Fruit fly (Drosophila melanogaster) whole organism, pupa: ENCODE data around the gene Yip1d1.

Experiments used
- CG10348 ChIP-seq: fragments of 200-800 bp; sonication (Bioruptor generic); IDR thresholded peaks from 2 replicates; pipeline ENCODE4 v1.3.6; 2022; ENCODE audit warnings: missing biosample characterization, missing genetic modification characterization
- CG12605 ChIP-seq: fragments of 200-800 bp; sonication (Bioruptor generic); IDR thresholded peaks from 2 replicates; pipeline ENCODE4 v1.3.6; 2022; ENCODE audit warnings: missing biosample characterization, missing genetic modification characterization
- CG13204 ChIP-seq: fragments of 200-800 bp; sonication (Bioruptor generic); optimal IDR thresholded peaks from 2 replicates; lab custom pipeline; 2018; ENCODE audit warnings: missing biosample characterization, mild to moderate bottlenecking, missing genetic modification characterization, moderate library complexity
- CG14655 ChIP-seq: fragments of 200-800 bp; sonication (Bioruptor generic); optimal IDR thresholded peaks from 3 replicates; lab custom pipeline; 2017; ENCODE audit warnings: mild to moderate bottlenecking, missing biosample characterization, missing genetic modification reagents, missing genetic modification characterization
- CG15710 ChIP-seq: fragments of 200-800 bp; sonication (Bioruptor generic); optimal IDR thresholded peaks from 2 replicates; lab custom pipeline; 2018; ENCODE audit warnings: missing biosample characterization, mild to moderate bottlenecking, missing genetic modification characterization, moderate library complexity
- CG17806 ChIP-seq: fragments of 200-800 bp; sonication (Bioruptor generic); optimal IDR thresholded peaks from 2 replicates; lab custom pipeline; 2018; ENCODE audit warnings: missing biosample characterization, mild to moderate bottlenecking, missing genetic modification characterization, moderate library complexity
- CG32121 ChIP-seq: fragments of 200-800 bp; sonication (Bioruptor generic); IDR thresholded peaks from 2 replicates; pipeline ENCODE4 v1.3.6; 2022; ENCODE audit warnings: missing biosample characterization, missing genetic modification characterization
- CG34367 ChIP-seq: fragments of 200-800 bp; sonication (Bioruptor generic); optimal IDR thresholded peaks from 2 replicates; lab custom pipeline; 2018; ENCODE audit warnings: missing biosample characterization, mild to moderate bottlenecking, missing genetic modification characterization
- CG4496 ChIP-seq: fragments of 200-800 bp; sonication (Bioruptor generic); IDR thresholded peaks from 3 replicates; pipeline ENCODE4 v1.3.6; 2022; ENCODE audit warnings: missing biosample characterization, missing genetic modification characterization
- CG8159 ChIP-seq: fragments of 200-800 bp; sonication (Bioruptor generic); optimal IDR thresholded peaks from 3 replicates; lab custom pipeline; 2018; ENCODE audit warnings: missing biosample characterization, mild to moderate bottlenecking, missing genetic modification characterization, moderate library complexity
- CG8301 ChIP-seq: fragments of 200-800 bp; sonication (Bioruptor generic); optimal IDR thresholded peaks from 2 replicates; lab custom pipeline; 2018; ENCODE audit warnings: missing biosample characterization, mild to moderate bottlenecking, missing genetic modification characterization
- CG9948 ChIP-seq: fragments of 200-800 bp; sonication (Bioruptor generic); optimal IDR thresholded peaks from 2 replicates; lab custom pipeline; 2018; ENCODE audit warnings: missing biosample characterization, mild to moderate bottlenecking, missing genetic modification characterization, moderate library complexity
- D1 ChIP-seq: fragments of 200-800 bp; sonication (Bioruptor generic); optimal IDR thresholded peaks from 2 replicates; lab custom pipeline; 2018; ENCODE audit warnings: missing biosample characterization, mild to moderate bottlenecking, missing genetic modification characterization, moderate library complexity
- EcR ChIP-seq: fragments of 200-800 bp; sonication (Bioruptor generic); optimal IDR thresholded peaks from 3 replicates; lab custom pipeline; 2019; ENCODE audit warnings: missing biosample characterization, missing genetic modification characterization, mild to moderate bottlenecking, moderate library complexity, missing genetic modification reagents
- Ets98B ChIP-seq: fragments of 200-800 bp; sonication (Bioruptor generic); IDR thresholded peaks from 2 replicates; pipeline ENCODE4 v1.3.6; 2022; ENCODE audit warnings: missing biosample characterization, missing genetic modification characterization
- Pif1A ChIP-seq: fragments of 200-800 bp; sonication (Bioruptor generic); optimal IDR thresholded peaks from 3 replicates; lab custom pipeline; 2016; ENCODE audit warnings: missing biosample characterization, missing genetic modification characterization
- Pif1B ChIP-seq: fragments of 200-800 bp; sonication (Bioruptor generic); optimal IDR thresholded peaks from 3 replicates; lab custom pipeline; 2016; ENCODE audit warnings: missing biosample characterization, missing genetic modification characterization
- Snoo ChIP-seq: fragments of 200-800 bp; sonication (Bioruptor generic); optimal IDR thresholded peaks from 3 replicates; lab custom pipeline; 2017; ENCODE audit warnings: missing biosample characterization, mild to moderate bottlenecking, missing genetic modification characterization, inconsistent platforms
- fd96Ca ChIP-seq: fragments of 200-800 bp; sonication (Bioruptor generic); IDR thresholded peaks from 3 replicates; pipeline ENCODE4 v1.3.6; 2022; ENCODE audit warnings: missing biosample characterization, missing genetic modification characterization
- gl ChIP-seq: fragments of 200-800 bp; sonication (Bioruptor generic); optimal IDR thresholded peaks from 2 replicates; lab custom pipeline; 2018; ENCODE audit warnings: missing biosample characterization, mild to moderate bottlenecking, missing genetic modification characterization
- rn ChIP-seq: fragments of 200-800 bp; sonication (Bioruptor generic); IDR thresholded peaks from 2 replicates; pipeline ENCODE4 v1.3.6; 2022; ENCODE audit warnings: missing biosample characterization, missing genetic modification characterization

Yip1d1 gene

DNA sequence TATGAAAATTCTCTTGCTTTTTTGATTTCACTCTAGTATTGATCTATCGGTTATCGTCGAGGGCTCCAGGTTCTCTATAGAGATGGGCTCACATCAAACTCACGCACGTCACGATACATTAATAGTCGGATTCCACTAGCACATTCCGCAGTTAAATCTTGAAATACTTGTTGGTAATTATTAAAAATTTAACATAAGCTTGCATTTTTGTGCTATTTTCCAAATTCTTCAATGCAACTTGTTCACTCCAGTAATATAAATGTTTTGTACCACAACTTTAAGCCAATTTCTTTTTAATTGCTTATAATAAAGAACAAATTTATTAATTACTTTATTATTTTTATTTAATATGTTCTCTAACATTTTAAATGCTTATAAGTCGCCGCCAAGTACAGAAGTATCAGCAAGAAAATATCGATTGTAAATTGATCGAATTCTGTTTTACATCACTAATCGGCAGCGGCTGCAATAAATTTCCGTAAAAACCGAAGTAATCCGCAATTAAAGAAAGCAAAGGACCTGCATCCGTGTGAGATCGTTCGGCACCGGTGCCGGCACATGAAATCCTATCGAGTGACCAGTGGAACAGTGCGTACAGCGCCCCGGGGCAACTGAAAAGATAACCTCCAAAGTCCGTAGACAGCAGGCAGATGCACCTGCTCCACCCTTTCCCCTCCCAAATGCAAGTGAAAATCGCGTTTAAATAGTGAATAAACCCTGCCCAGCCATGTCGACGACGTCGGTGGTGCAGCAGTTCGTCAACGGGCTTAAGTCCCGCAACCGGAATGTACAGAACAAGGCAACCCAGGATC is 3.8 kb upstream of the Yip1d1 start, which contains the start of the genes Vha68-1 and mTor:
Gene Vha68-1 (minus strand): TSS at position 49 of the 812 bp plus-strand sequence.
Gene mTor (plus strand): TSS at position 422 of the 812 bp plus-strand sequence.
- TF ChIP-seq CG17806 (tag; lab: Kevin White, UChicago) (peak; percentile 69), rn (GFP tag; lab: Robert Waterston, UW) (peak; percentile 76; the same call in 1 of the 2 replicates), CG8301 (tag; lab: Kevin White, UChicago) (no peak), Snoo (tag; lab: Kevin White, UChicago) (peak; percentile 62), CG34367 (peak; percentile 66), Pif1A (GFP tag; lab: Kevin White, UChicago) (no peak), D1 (no peak), CG12605 (GFP tag; lab: Robert Waterston, UW) (peak; percentile 40; the same call in 1 of the 2 replicates), EcR (GFP tag; lab: Kevin White, UChicago) (no peak), Ets98B (GFP tag; lab: Robert Waterston, UW) (peak; percentile 73), gl (no peak), CG8159 (tag; lab: Kevin White, UChicago) (peak; percentile 76), Pif1B (GFP tag; lab: Kevin White, UChicago) (no peak), CG4496 (GFP tag; lab: Robert Waterston, UW) (peak; percentile 86), CG32121 (peak; percentile 70), CG10348 (GFP tag; lab: Robert Waterston, UW) (no peak), fd96Ca (GFP tag; lab: Robert Waterston, UW) (peak; percentile 70; the same call in 2 of the 3 replicates), CG9948 (tag; lab: Kevin White, UChicago) (peak; percentile 79), CG13204 (GFP tag; lab: Kevin White, UChicago) (no peak), CG15710 (tag; lab: Kevin White, UChicago) (peak; percentile 73), CG14655 (GFP tag; lab: Kevin White, UChicago) (no peak)
- TF ChIP-seq, all 21 proteins: peak for 12

DNA sequence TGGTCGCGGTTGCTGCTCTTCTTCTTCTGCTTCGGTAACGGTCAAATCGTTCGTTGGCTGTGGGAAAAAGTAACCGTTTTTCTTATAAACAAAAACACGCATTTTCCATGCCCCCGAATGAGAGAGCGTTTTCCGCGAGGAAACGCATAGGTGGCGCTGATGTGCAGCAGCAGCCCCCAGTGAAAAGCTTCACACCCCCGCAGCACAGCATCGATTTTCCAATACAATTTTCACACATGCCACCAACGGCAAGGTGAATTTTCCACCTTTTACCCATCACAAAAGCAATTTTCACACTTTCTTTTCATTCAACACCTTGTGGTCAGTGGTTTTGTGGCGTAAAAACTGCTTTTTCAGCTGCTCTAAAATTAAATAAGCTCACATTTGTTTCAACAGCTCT is 3.2 kb upstream of the Yip1d1 start:
- TF ChIP-seq CG8301 (tag; lab: Kevin White, UChicago) (no peak), gl (no peak), Pif1B (GFP tag; lab: Kevin White, UChicago) (no peak), Pif1A (GFP tag; lab: Kevin White, UChicago) (no peak), CG10348 (GFP tag; lab: Robert Waterston, UW) (no peak), EcR (GFP tag; lab: Kevin White, UChicago) (no peak), rn (GFP tag; lab: Robert Waterston, UW) (no peak), CG4496 (GFP tag; lab: Robert Waterston, UW) (no peak), Snoo (tag; lab: Kevin White, UChicago) (no peak), CG34367 (no peak), fd96Ca (GFP tag; lab: Robert Waterston, UW) (no peak), Ets98B (GFP tag; lab: Robert Waterston, UW) (no peak), D1 (no peak), CG9948 (tag; lab: Kevin White, UChicago) (no peak), CG15710 (tag; lab: Kevin White, UChicago) (no peak), CG32121 (no peak), CG17806 (tag; lab: Kevin White, UChicago) (no peak), CG12605 (GFP tag; lab: Robert Waterston, UW) (no peak), CG8159 (tag; lab: Kevin White, UChicago) (no peak)

DNA sequence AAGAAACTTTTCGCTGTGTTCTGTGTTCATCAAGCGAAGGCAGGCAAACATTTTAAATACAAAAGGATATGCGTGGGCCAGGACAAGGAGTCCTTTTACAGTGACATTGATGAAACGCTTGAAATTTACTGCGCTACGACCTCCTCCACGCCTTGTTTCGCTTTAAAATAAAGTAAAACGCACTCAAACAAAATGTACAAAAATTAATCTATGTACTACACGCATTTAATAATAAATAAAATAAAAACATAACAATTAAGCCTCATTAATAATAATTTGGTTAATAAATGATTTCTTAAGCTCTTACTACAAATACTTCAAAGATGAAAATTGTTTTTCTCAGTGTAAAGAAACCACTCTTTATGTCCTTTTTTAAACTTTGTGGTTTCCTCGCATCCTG is 15.4 kb downstream of the Yip1d1 start:
- TF ChIP-seq CG32121 (no peak), Pif1B (GFP tag; lab: Kevin White, UChicago) (no peak), CG10348 (GFP tag; lab: Robert Waterston, UW) (no peak), CG17806 (tag; lab: Kevin White, UChicago) (no peak), CG13204 (GFP tag; lab: Kevin White, UChicago) (no peak), CG34367 (no peak)

DNA sequence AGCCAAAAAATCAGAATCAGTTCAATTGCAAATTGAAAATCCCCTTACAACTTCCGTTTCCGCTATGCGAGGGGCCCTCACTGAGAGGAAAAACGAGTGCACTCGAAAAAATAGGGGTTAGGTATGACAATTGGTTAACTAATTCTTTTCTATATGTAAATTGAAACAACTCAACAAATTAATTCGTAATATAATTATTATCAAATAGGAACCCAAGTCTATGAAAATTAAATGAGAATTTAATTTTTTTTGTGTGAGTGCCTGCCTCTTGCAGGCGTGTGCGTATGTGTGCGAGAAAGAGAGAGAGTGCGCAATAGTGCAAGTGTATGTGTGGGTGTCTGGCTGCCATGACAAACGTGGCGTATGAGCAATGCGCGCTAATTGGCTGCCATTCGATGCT is 18.3 kb downstream of the Yip1d1 start:
- TF ChIP-seq CG8159 (tag; lab: Kevin White, UChicago) (peak; percentile 2), CG8301 (tag; lab: Kevin White, UChicago) (no peak), fd96Ca (GFP tag; lab: Robert Waterston, UW) (no peak), gl (no peak), CG34367 (no peak), CG17806 (tag; lab: Kevin White, UChicago) (no peak), CG4496 (GFP tag; lab: Robert Waterston, UW) (no peak), CG15710 (tag; lab: Kevin White, UChicago) (peak; percentile 30), CG14655 (GFP tag; lab: Kevin White, UChicago) (no peak), EcR (GFP tag; lab: Kevin White, UChicago) (no peak), Snoo (tag; lab: Kevin White, UChicago) (no peak), Pif1A (GFP tag; lab: Kevin White, UChicago) (peak; percentile 12), CG32121 (no peak), CG9948 (tag; lab: Kevin White, UChicago) (peak; percentile 6), rn (GFP tag; lab: Robert Waterston, UW) (no peak), Ets98B (GFP tag; lab: Robert Waterston, UW) (no peak), CG10348 (GFP tag; lab: Robert Waterston, UW) (no peak), CG13204 (GFP tag; lab: Kevin White, UChicago) (no peak), D1 (no peak), CG12605 (GFP tag; lab: Robert Waterston, UW) (0 out of 2 replicates have a peak, but pooled peaks have one; percentile 40), Pif1B (GFP tag; lab: Kevin White, UChicago) (no peak)

DNA sequence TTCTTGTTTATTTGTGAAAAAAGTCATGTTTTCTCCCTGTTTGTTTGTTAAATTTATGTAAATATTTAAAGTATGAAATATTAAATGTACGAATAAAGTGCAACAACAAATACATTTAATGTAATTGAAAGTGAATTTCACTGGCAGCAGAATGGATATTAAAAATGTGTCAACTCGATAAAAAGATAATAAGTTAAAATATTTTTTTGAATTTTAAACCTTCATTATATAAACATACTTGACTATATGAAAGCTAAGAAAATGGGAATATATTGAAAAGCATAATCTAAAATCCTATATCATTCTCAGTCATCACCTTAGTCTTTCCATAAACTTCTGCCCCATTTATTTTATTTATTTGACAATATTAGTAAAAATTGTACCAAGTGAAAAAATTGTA is 21.9 kb downstream of the Yip1d1 start, which contains the start of gene Vha68-3:
Gene Vha68-3 (plus strand): TSS at position 301 of the 400 bp plus-strand sequence.
- TF ChIP-seq CG12605 (GFP tag; lab: Robert Waterston, UW) (no peak), CG32121 (no peak), Ets98B (GFP tag; lab: Robert Waterston, UW) (no peak), Snoo (tag; lab: Kevin White, UChicago) (no peak), fd96Ca (GFP tag; lab: Robert Waterston, UW) (no peak)
